Fruit fly (Drosophila melanogaster) whole organism, prepupa: ENCODE results near the gene CG14708.

Experiments
- Blimp-1 ChIP-seq: fragments of 200-800 bp; sonication (Bioruptor generic); optimal IDR thresholded peaks from 3 replicates; lab custom pipeline; 2017; ENCODE audit warnings: missing biosample characterization, missing genetic modification characterization, mild to moderate bottlenecking, moderate library complexity, missing genetic modification reagents
- CG34406 ChIP-seq: fragments of 200-800 bp; sonication (Bioruptor generic); optimal IDR thresholded peaks from 3 replicates; lab custom pipeline; 2016; ENCODE audit warnings: missing biosample characterization, missing genetic modification characterization
- CG6854 ChIP-seq: fragments of 200-800 bp; sonication (Bioruptor generic); optimal IDR thresholded peaks from 2 replicates; lab custom pipeline; 2017; ENCODE audit warnings: missing biosample characterization, mild to moderate bottlenecking, missing genetic modification characterization
- Sox102F ChIP-seq: fragments of 200-800 bp; sonication (Bioruptor generic); optimal IDR thresholded peaks from 2 replicates; lab custom pipeline; 2016; ENCODE audit warnings: missing biosample characterization, mild to moderate bottlenecking, missing genetic modification characterization
- esn ChIP-seq: fragments of 200-800 bp; sonication (Bioruptor generic); optimal IDR thresholded peaks from 2 replicates; lab custom pipeline; 2016; ENCODE audit warnings: missing biosample characterization, mild to moderate bottlenecking, missing genetic modification characterization, moderate library complexity
- fd59A ChIP-seq: fragments of 200-800 bp; sonication (Bioruptor generic); optimal IDR thresholded peaks from 2 replicates; lab custom pipeline; 2017; ENCODE audit warnings: missing biosample characterization, mild to moderate bottlenecking, missing genetic modification characterization, missing genetic modification reagents
- ss ChIP-seq, 2 experiments: fragments of 200-800 bp; sonication (Bioruptor generic); optimal IDR thresholded peaks; 2 replicates in 1 of 2; 3 replicates in 1 of 2; lab custom pipeline; 2017 to 2018; ENCODE audit warnings: mild to moderate bottlenecking in 2 of 2, missing biosample characterization in 2 of 2, missing genetic modification characterization in 2 of 2, moderate library complexity in 1 of 2

DNA sequence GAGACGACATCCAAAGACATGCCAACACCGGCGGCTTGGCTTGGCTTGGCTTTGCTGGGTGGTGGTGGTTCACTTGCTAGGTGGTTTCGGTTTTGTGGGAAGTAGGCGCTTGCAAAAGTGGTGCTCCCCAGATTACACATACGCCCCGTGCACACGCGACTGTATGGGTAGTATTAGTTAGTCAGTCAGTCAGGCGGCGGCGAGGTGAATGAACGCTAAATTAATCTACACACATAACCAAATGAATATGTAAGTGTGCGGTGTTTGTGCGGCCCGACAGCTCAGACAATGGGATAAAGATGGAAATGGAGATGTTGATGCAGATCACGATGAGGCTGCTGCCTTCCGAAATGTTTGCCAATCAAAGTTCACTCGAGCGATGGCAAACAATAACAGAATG is 49.2 kb downstream of the CG14708 start:
- TF ChIP-seq CG34406 (no peak), Sox102F (GFP tag; lab: Kevin White, UChicago) (no peak), fd59A (GFP tag; lab: Kevin White, UChicago) (no peak), CG6854 (GFP tag; lab: Kevin White, UChicago) (no peak), esn (GFP tag; lab: Kevin White, UChicago) (no peak), Blimp-1 (GFP tag; lab: Kevin White, UChicago) (no peak), ss (GFP tag; optimal IDR thresholded peaks at IDR 0.05; lab: Kevin White, UChicago) (no peak)
